Worm (Caenorhabditis elegans) whole organism, L4 larva: ENCODE data around the gene Y67D8C.6.

Experiments used
- Y5F2A.4 ChIP-seq: fragments of 200-800 bp; sonication (Bioruptor generic); optimal IDR thresholded peaks from 2 replicates; lab custom pipeline; 2018; ENCODE audit warnings: mild to moderate bottlenecking, missing genetic modification characterization, missing compliant biosample characterization
- aha-1 ChIP-seq: fragments of 150-350 bp; peaks from one replicate; lab custom pipeline; 2014; ENCODE audit warnings: missing biosample characterization, missing genetic modification characterization
- aly-2 ChIP-seq: sonication (generic microtip); optimal IDR thresholded peaks from 2 replicates; lab custom pipeline; 2018; ENCODE audit warnings: missing biosample characterization, missing genetic modification characterization
- ceh-28 ChIP-seq: fragments of 150-350 bp; optimal IDR thresholded peaks from 2 replicates; lab custom pipeline; 2014; ENCODE audit warnings: missing biosample characterization, missing genetic modification reagents, missing genetic modification characterization
- daf-16 ChIP-seq, 3 experiments: sonication (generic microtip); optimal IDR thresholded peaks; 2 replicates each; lab custom pipeline; 2016 to 2017; ENCODE audit warnings: missing genetic modification characterization in 3 of 3, missing genetic modification reagents in 3 of 3, mild to moderate bottlenecking in 2 of 3, missing compliant biosample characterization in 2 of 3, missing biosample characterization in 1 of 3, moderate library complexity in 1 of 3
- dmd-6 ChIP-seq: fragments of 200-800 bp; sonication (Bioruptor generic); IDR thresholded peaks from 2 replicates; pipeline ENCODE4 v1.3.6; 2022; ENCODE audit warnings: missing genetic modification reagents, missing genetic modification characterization, missing compliant biosample characterization
- dmd-9 ChIP-seq: fragments of 200-800 bp; sonication (Bioruptor generic); IDR thresholded peaks from 2 replicates; pipeline ENCODE4 v1.3.6; 2022; ENCODE audit warnings: missing genetic modification reagents, missing genetic modification characterization, missing compliant biosample characterization
- fkh-10 ChIP-seq: fragments of 150-350 bp; optimal IDR thresholded peaks from 2 replicates; lab custom pipeline; 2014; ENCODE audit warnings: missing biosample characterization, missing genetic modification reagents, missing genetic modification characterization
- hlh-30 ChIP-seq: sonication (generic microtip); optimal IDR thresholded peaks from 2 replicates; lab custom pipeline; 2017; ENCODE audit warnings: antibody characterized with exemption, mild to moderate bottlenecking, missing genetic modification characterization, missing compliant biosample characterization; ENCODE audit not compliant: insufficient read depth
- lsy-2 ChIP-seq, 2 experiments: fragments of 150-350 bp in 1 of 2; sonication (generic microtip) in 1 of 2; optimal IDR thresholded peaks; 2 replicates each; lab custom pipeline; 2014 to 2017; ENCODE audit warnings: missing biosample characterization in 2 of 2, missing genetic modification characterization in 2 of 2
- mdl-1 ChIP-seq, 2 experiments: fragments of 150-350 bp in 1 of 2; sonication (generic microtip) in 1 of 2; optimal IDR thresholded peaks; 2 replicates each; lab custom pipeline; 2014 to 2017; ENCODE audit warnings: missing biosample characterization in 2 of 2, missing genetic modification characterization in 2 of 2
- nhr-11 ChIP-seq: fragments of 150-350 bp; optimal IDR thresholded peaks from 2 replicates; lab custom pipeline; 2014; ENCODE audit warnings: missing biosample characterization, missing genetic modification characterization
- nhr-28 ChIP-seq: fragments of 150-350 bp; optimal IDR thresholded peaks from 2 replicates; lab custom pipeline; 2014; ENCODE audit warnings: missing biosample characterization, missing genetic modification characterization
- pha-4 ChIP-seq, 2 experiments: fragments of 150-350 bp in 1 of 2; fragments of 200-800 bp in 1 of 2; sonication (Bioruptor generic) in 1 of 2; IDR thresholded peaks in 1 of 2; optimal IDR thresholded peaks in 1 of 2; 2 replicates each; pipeline versions ENCODE4 v1.3.6 to Lab custom; 2014 to 2022; ENCODE audit warnings: missing genetic modification characterization in 2 of 2, missing genetic modification reagents in 2 of 2, missing biosample characterization in 1 of 2, missing compliant biosample characterization in 1 of 2
- pqm-1 ChIP-seq: sonication (generic microtip); optimal IDR thresholded peaks from 2 replicates; lab custom pipeline; 2017; ENCODE audit warnings: missing biosample characterization, missing genetic modification characterization
- rbr-2 ChIP-seq: sonication (generic microtip); optimal IDR thresholded peaks from 2 replicates; lab custom pipeline; 2016; ENCODE audit warnings: missing genotype, missing genetic modification characterization, missing compliant biosample characterization
- snpc-4 ChIP-seq: fragments of 150-350 bp; optimal IDR thresholded peaks from 2 replicates; lab custom pipeline; 2014; ENCODE audit warnings: missing biosample characterization, missing genetic modification characterization
- tag-97 ChIP-seq: fragments of 200-800 bp; sonication (Bioruptor generic); IDR thresholded peaks from 2 replicates; pipeline ENCODE4 v1.3.6; 2022; ENCODE audit warnings: missing genetic modification characterization, missing compliant biosample characterization
- tra-1 ChIP-seq: fragments of 200-800 bp; sonication (Bioruptor generic); IDR thresholded peaks from 2 replicates; pipeline ENCODE4 v1.3.6; 2022; ENCODE audit warnings: missing genetic modification reagents, missing genetic modification characterization, missing compliant biosample characterization
- unc-62 ChIP-seq, 3 experiments: fragments of 150-350 bp in 1 of 3; sonication (generic microtip); optimal IDR thresholded peaks in 2 of 3; peaks in 1 of 3; 1 replicate in 1 of 3; 2 replicates in 2 of 3; lab custom pipeline; 2014 to 2017; ENCODE audit warnings: missing biosample characterization in 3 of 3, missing genetic modification characterization in 3 of 3, missing genetic modification reagents in 3 of 3, missing genotype in 1 of 3
- vab-7 ChIP-seq: fragments of 200-800 bp; sonication (Bioruptor generic); IDR thresholded peaks from 2 replicates; pipeline ENCODE4 v1.3.6; 2022; ENCODE audit warnings: missing genetic modification reagents, missing genetic modification characterization, missing compliant biosample characterization
- ztf-7 ChIP-seq: fragments of 150-350 bp; optimal IDR thresholded peaks from 2 replicates; lab custom pipeline; 2014; ENCODE audit warnings: missing biosample characterization, missing genetic modification characterization

Y67D8C.6 gene

ce11 chrIV:3029882-3030281, 33.3 kb downstream of the Y67D8C.6 start (continued):
- TF ChIP-seq pha-4 (GFP tag; IDR thresholded peaks at IDR 0.05; lab: Robert Waterston, UW), result no peak
- no peak for TF ChIP-seq pha-4 (tag; optimal IDR thresholded peaks at IDR 0.05; lab: Kevin White, UChicago)
- TF ChIP-seq mdl-1 (tag; optimal IDR thresholded peaks at IDR 0.05; lab: Kevin White, UChicago), result no peak
- peak in 1 of 2 experiments; percentile 1 for TF ChIP-seq lsy-2 (tag; optimal IDR thresholded peaks at IDR 0.05; lab: Kevin White, UChicago)
- TF ChIP-seq snpc-4, result no peak
- TF ChIP-seq unc-62 (GFP tag; optimal IDR thresholded peaks at IDR 0.05 in 1 of 2; lab: Kevin White, UChicago), result no peak
- TF ChIP-seq unc-62 (tag; optimal IDR thresholded peaks at IDR 0.05; lab: Kevin White, UChicago), result no peak
- no peak for TF ChIP-seq ztf-7 (tag; lab: Kevin White, UChicago)
- peak; percentile 47 for TF ChIP-seq pqm-1 (tag; lab: Kevin White, UChicago)

DNA sequence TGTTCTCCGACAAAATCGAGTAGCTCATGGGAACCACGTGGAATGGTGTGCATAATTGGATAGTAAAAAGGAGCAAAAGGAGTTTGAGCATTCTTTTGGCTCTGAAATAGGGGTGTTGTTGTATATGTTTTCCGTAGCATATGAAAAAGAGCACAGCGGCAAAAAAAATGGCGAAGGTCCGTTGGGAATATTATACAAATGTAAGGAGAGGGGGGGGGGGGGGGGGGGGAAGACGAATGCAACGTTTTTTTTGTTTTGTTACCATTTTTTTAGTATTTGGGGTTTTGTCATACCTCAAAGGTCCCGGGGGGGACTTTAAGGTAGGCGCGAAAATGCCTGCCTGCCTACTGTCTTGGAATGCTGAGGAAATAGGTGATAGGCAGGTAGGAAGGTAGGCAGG, 34.3 kb downstream of the Y67D8C.6 start, which contains the start of gene ndnf-1:
Gene ndnf-1 (minus strand): TSS at position 101 of the 400 bp plus-strand sequence.
- TF ChIP-seq vab-7 (GFP tag; lab: Robert Waterston, UW), result no peak
- TF ChIP-seq aha-1 (tag; lab: Kevin White, UChicago), result peak; percentile 27
- TF ChIP-seq, all 104 proteins: peak for 1

ce11 chrIV:3025874-3026609, 37.1 kb downstream of the Y67D8C.6 start:
- TF ChIP-seq nhr-11 (tag; lab: Kevin White, UChicago) (peak; percentile 20), ceh-28 (peak; percentile 57), hlh-30 (tag; lab: Kevin White, UChicago) (peak; percentile 1), fkh-10 (no peak), daf-16 (GFP tag; optimal IDR thresholded peaks at IDR 0.05; lab: Kevin White, UChicago) (peak in 1 of 2 experiments; percentile 12), daf-16 (tag; optimal IDR thresholded peaks at IDR 0.05; lab: Kevin White, UChicago) (no peak)

- no peak for TF ChIP-seq aly-2 (tag; lab: Kevin White, UChicago)
Measured at ce11 chrIV:3019438-3019837, 43.8 kb downstream of the Y67D8C.6 start, which contains the start of gene lin-22. TSS of gene lin-22 (plus strand) at chrIV:3019738.

DNA sequence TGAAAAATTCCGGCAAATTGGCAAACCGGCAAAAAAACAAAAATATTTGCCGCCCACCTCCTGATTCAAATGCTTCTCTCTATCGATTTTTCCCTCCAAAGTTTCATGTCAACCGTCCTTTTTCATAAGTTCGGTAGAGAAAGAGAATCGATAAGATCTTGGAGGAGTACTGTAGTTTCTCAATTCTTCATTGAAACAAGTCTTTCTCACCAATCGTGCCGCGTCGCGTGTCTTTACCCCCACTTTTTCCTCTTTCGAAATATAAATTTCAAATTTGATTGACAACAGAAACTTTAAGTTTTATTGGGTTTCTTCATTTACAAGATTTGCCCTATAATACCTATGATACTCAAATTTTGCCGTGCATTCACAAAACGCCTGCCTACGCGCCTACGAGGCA, 44.6 kb downstream of the Y67D8C.6 start:
- TF ChIP-seq lsy-2 (tag; optimal IDR thresholded peaks at IDR 0.05; lab: Kevin White, UChicago) (peak in 1 of 2 experiments; percentile 38), rbr-2 (no peak)
- TF ChIP-seq, all 104 proteins: peak for 1

- peak in 1 of 2 experiments; percentile 91 for TF ChIP-seq unc-62 (GFP tag; optimal IDR thresholded peaks at IDR 0.05 in 1 of 2; lab: Kevin White, UChicago)
- TF ChIP-seq unc-62 (tag; optimal IDR thresholded peaks at IDR 0.05; lab: Kevin White, UChicago), result no peak
- TF ChIP-seq Y5F2A.4, result no peak
Measured at ce11 chrIV:3016202-3016601, 47.0 kb downstream of the Y67D8C.6 start.

DNA sequence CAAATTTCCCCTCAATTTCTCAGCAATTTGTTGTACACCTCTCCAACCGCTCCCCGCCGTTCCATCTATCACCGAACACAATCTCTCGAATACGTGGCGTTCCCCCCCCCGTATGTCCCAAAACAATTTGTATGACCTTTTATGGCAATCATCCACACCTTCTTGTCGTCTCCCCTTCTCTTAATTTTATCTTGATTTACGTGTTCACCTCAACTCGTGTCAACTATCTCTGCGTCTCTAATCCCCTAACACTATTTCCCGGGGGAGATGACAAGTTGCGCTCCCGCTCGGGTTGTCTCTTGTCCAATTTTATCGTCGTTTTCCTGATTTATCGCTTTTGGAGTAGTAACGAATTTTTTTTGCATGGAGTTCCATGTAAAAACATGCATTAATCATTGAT, 48.6 kb downstream of the Y67D8C.6 start:
- 0 out of 2 replicates have a peak, but pooled peaks have one; percentile 29 for TF ChIP-seq dmd-9 (GFP tag; lab: Robert Waterston, UW)
- TF ChIP-seq unc-62 (GFP tag; optimal IDR thresholded peaks at IDR 0.05 in 1 of 2; lab: Kevin White, UChicago), result peak in 1 of 2 experiments; percentile 85
- no peak for TF ChIP-seq unc-62 (tag; optimal IDR thresholded peaks at IDR 0.05; lab: Kevin White, UChicago)
- 0 out of 2 replicates have a peak, but pooled peaks have one; percentile 16 for TF ChIP-seq tra-1 (GFP tag; lab: Robert Waterston, UW)
- no peak; the same call in 1 of the 2 replicates for TF ChIP-seq dmd-6 (GFP tag; lab: Robert Waterston, UW)
- TF ChIP-seq hlh-30 (tag; lab: Kevin White, UChicago), result peak; percentile 36
- TF ChIP-seq aha-1 (tag; lab: Kevin White, UChicago), result peak; percentile 81
- peak; percentile 26 for TF ChIP-seq nhr-28 (tag; lab: Kevin White, UChicago)
- no peak for TF ChIP-seq tag-97 (GFP tag; lab: Robert Waterston, UW)
- TF ChIP-seq, all 104 proteins: peak for 6
